Worm (Caenorhabditis elegans) whole organism, L2 larva: ENCODE results near the gene Y39B6A.27.

Source experiments
- ZK546.5 ChIP-seq: sonication (generic microtip); optimal IDR thresholded peaks from 2 replicates; lab custom pipeline; 2017; ENCODE audit warnings: missing biosample characterization, missing genetic modification characterization
- ama-1 ChIP-seq: fragments of 150-350 bp; optimal IDR thresholded peaks from 2 replicates; lab custom pipeline; 2018; ENCODE audit warnings: inconsistent platforms
- elt-3 ChIP-seq: sonication (generic microtip); optimal IDR thresholded peaks from 2 replicates; lab custom pipeline; 2017; ENCODE audit warnings: missing biosample characterization, missing genetic modification characterization
- lin-11 ChIP-seq: fragments of 150-350 bp; sonication (generic microtip); optimal IDR thresholded peaks from 2 replicates; lab custom pipeline; 2014; ENCODE audit warnings: missing biosample characterization, missing genetic modification characterization, inconsistent platforms, mixed read lengths
- mdl-1 ChIP-seq, 2 experiments: fragments of 150-350 bp in 1 of 2; sonication (generic microtip) in 1 of 2; optimal IDR thresholded peaks; 2 replicates each; lab custom pipeline; 2017; ENCODE audit warnings: missing biosample characterization in 2 of 2, missing genetic modification characterization in 2 of 2
- nhr-77 ChIP-seq: fragments of 150-350 bp; optimal IDR thresholded peaks from 2 replicates; lab custom pipeline; 2014; ENCODE audit warnings: missing biosample characterization, missing genetic modification characterization
- snpc-4 ChIP-seq: fragments of 150-350 bp; optimal IDR thresholded peaks from 2 replicates; lab custom pipeline; 2014; ENCODE audit warnings: missing biosample characterization, missing genetic modification characterization
- unc-39 ChIP-seq: fragments of 150-350 bp; optimal IDR thresholded peaks from 2 replicates; lab custom pipeline; 2014; ENCODE audit warnings: missing biosample characterization, missing genetic modification characterization
- unc-55 ChIP-seq: fragments of 150-350 bp; sonication (generic microtip); optimal IDR thresholded peaks from 3 replicates; lab custom pipeline; 2014; ENCODE audit warnings: missing biosample characterization, missing genetic modification reagents, missing genetic modification characterization

DNA sequence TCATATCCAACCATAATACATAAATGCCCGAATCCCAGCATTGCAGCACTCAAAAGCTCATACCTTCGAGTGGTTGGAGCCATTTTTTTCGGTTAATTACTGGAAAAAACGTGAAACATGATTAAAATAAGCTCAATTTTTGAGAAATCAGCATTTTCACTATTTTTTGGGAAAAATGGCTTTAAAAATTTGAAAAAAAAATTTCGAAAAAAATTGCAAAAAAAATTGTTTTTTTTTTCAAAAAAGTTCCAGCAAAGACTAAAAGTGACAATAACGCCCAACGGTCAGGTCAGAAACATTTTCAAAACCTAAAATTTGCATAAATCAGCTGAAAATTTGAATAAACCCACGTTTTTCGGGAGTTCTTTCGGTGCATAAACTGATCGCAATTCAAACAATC lies 6.9 kb upstream of the Y39B6A.27 start, which contains the start of gene Y39B6A.29:
- TF ChIP-seq unc-55 (GFP tag; lab: Kevin White, UChicago) (no peak), nhr-77 (no peak), ama-1 (lab: Kevin White, UChicago) (no peak), snpc-4 (tag; lab: Kevin White, UChicago) (no peak), mdl-1 (tag; optimal IDR thresholded peaks at IDR 0.05; lab: Kevin White, UChicago) (no peak), unc-39 (tag; lab: Kevin White, UChicago) (no peak), elt-3 (no peak), ZK546.5 (tag; lab: Kevin White, UChicago) (no peak), lin-11 (tag; lab: Kevin White, UChicago) (no peak)
